Worm (Caenorhabditis elegans) whole organism, L2 larva: Measurements from ENCODE around the gene Y39H10B.2.

Experiments used
- C34F6.9 ChIP-seq: fragments of 150-350 bp; optimal IDR thresholded peaks from 2 replicates; lab custom pipeline; 2014; ENCODE audit warnings: missing biosample characterization, missing genetic modification characterization
- F13H6.1 ChIP-seq: sonication (generic microtip); optimal IDR thresholded peaks from 2 replicates; lab custom pipeline; 2016; ENCODE audit warnings: missing genetic modification characterization, missing compliant biosample characterization
- Y55F3AM.14 ChIP-seq: fragments of 200-800 bp; sonication (Bioruptor generic); optimal IDR thresholded peaks from 2 replicates; lab custom pipeline; 2018; ENCODE audit warnings: mild to moderate bottlenecking, missing genetic modification characterization, missing compliant biosample characterization
- ZK546.5 ChIP-seq: sonication (generic microtip); optimal IDR thresholded peaks from 2 replicates; lab custom pipeline; 2017; ENCODE audit warnings: missing biosample characterization, missing genetic modification characterization
- alr-1 ChIP-seq: fragments of 150-350 bp; optimal IDR thresholded peaks from 2 replicates; lab custom pipeline; 2014; ENCODE audit warnings: missing biosample characterization, missing genetic modification characterization
- aly-2 ChIP-seq: fragments of 150-350 bp; optimal IDR thresholded peaks from 2 replicates; lab custom pipeline; 2014; ENCODE audit warnings: missing biosample characterization, missing genetic modification characterization
- blmp-1 ChIP-seq: sonication (generic microtip); optimal IDR thresholded peaks from 2 replicates; lab custom pipeline; 2017; ENCODE audit warnings: missing genetic modification characterization, mild to moderate bottlenecking, missing compliant biosample characterization, antibody characterized with exemption, moderate library complexity; ENCODE audit not compliant: insufficient read depth
- ceh-16 ChIP-seq: fragments of 150-350 bp; optimal IDR thresholded peaks from 2 replicates; lab custom pipeline; 2014; ENCODE audit warnings: missing biosample characterization, missing genetic modification characterization
- crh-2 ChIP-seq: sonication (generic microtip); optimal IDR thresholded peaks from 2 replicates; lab custom pipeline; 2017; ENCODE audit warnings: missing biosample characterization, missing genetic modification characterization
- egl-27 ChIP-seq: sonication (generic microtip); optimal IDR thresholded peaks from 3 replicates; lab custom pipeline; 2017; ENCODE audit warnings: missing biosample characterization, missing genetic modification reagents, missing genetic modification characterization
- elt-3 ChIP-seq: sonication (generic microtip); optimal IDR thresholded peaks from 2 replicates; lab custom pipeline; 2017; ENCODE audit warnings: missing biosample characterization, missing genetic modification characterization
- fos-1 ChIP-seq: fragments of 150-350 bp; optimal IDR thresholded peaks from 2 replicates; lab custom pipeline; 2014; ENCODE audit warnings: missing biosample characterization, missing genetic modification characterization
- gmeb-1 ChIP-seq: fragments of 150-350 bp; optimal IDR thresholded peaks from 2 replicates; lab custom pipeline; 2014; ENCODE audit warnings: missing biosample characterization, missing genetic modification characterization
- lin-11 ChIP-seq: fragments of 150-350 bp; sonication (generic microtip); optimal IDR thresholded peaks from 2 replicates; lab custom pipeline; 2014; ENCODE audit warnings: missing biosample characterization, missing genetic modification characterization, inconsistent platforms, mixed read lengths
- lin-13 ChIP-seq: fragments of 150-350 bp; optimal IDR thresholded peaks from 2 replicates; lab custom pipeline; 2014; ENCODE audit warnings: missing biosample characterization, missing genetic modification reagents, missing genetic modification characterization
- lin-39 ChIP-seq: fragments of 150-350 bp; optimal IDR thresholded peaks from 2 replicates; lab custom pipeline; 2014; ENCODE audit warnings: missing biosample characterization, missing genetic modification reagents, missing genetic modification characterization
- lsy-2 ChIP-seq, 2 experiments: fragments of 150-350 bp in 1 of 2; sonication (generic microtip) in 1 of 2; optimal IDR thresholded peaks; 2 replicates each; lab custom pipeline; 2014 to 2017; ENCODE audit warnings: missing biosample characterization in 2 of 2, missing genetic modification characterization in 2 of 2
- mdl-1 ChIP-seq, 2 experiments: fragments of 150-350 bp in 1 of 2; sonication (generic microtip) in 1 of 2; optimal IDR thresholded peaks; 2 replicates each; lab custom pipeline; 2017; ENCODE audit warnings: missing biosample characterization in 2 of 2, missing genetic modification characterization in 2 of 2
- nhr-10 ChIP-seq: sonication (generic microtip); optimal IDR thresholded peaks from 2 replicates; lab custom pipeline; 2017; ENCODE audit warnings: missing biosample characterization, missing genetic modification characterization
- nhr-11 ChIP-seq: fragments of 150-350 bp; optimal IDR thresholded peaks from 2 replicates; lab custom pipeline; 2014; ENCODE audit warnings: missing biosample characterization, missing genetic modification characterization
- nhr-129 ChIP-seq: fragments of 150-350 bp; optimal IDR thresholded peaks from 2 replicates; lab custom pipeline; 2014; ENCODE audit warnings: missing biosample characterization, missing genetic modification characterization
- nhr-21 ChIP-seq: fragments of 150-350 bp; optimal IDR thresholded peaks from 2 replicates; lab custom pipeline; 2014; ENCODE audit warnings: missing biosample characterization, missing genetic modification characterization
- nhr-23 ChIP-seq: fragments of 150-350 bp; optimal IDR thresholded peaks from 2 replicates; lab custom pipeline; 2014; ENCODE audit warnings: missing biosample characterization, missing genetic modification reagents, missing genetic modification characterization
- nhr-237 ChIP-seq: fragments of 150-350 bp; optimal IDR thresholded peaks from 2 replicates; lab custom pipeline; 2014; ENCODE audit warnings: missing biosample characterization, missing genetic modification characterization
- nhr-25 ChIP-seq: fragments of 150-350 bp; sonication (generic microtip); optimal IDR thresholded peaks from 3 replicates; lab custom pipeline; 2014; ENCODE audit warnings: missing biosample characterization, missing genetic modification characterization
- nhr-6 ChIP-seq: fragments of 150-350 bp; optimal IDR thresholded peaks from 2 replicates; lab custom pipeline; 2014; ENCODE audit warnings: missing biosample characterization, missing genetic modification characterization
- nhr-77 ChIP-seq: fragments of 150-350 bp; optimal IDR thresholded peaks from 2 replicates; lab custom pipeline; 2014; ENCODE audit warnings: missing biosample characterization, missing genetic modification characterization
- peb-1 ChIP-seq: fragments of 150-350 bp; optimal IDR thresholded peaks from 2 replicates; lab custom pipeline; 2014; ENCODE audit warnings: missing biosample characterization, missing genetic modification characterization
- skn-1 ChIP-seq: sonication (generic microtip); optimal IDR thresholded peaks from 2 replicates; lab custom pipeline; 2017; ENCODE audit warnings: missing biosample characterization, missing genetic modification characterization
- sma-9 ChIP-seq, 2 experiments: fragments of 150-350 bp in 1 of 2; sonication (generic microtip) in 1 of 2; optimal IDR thresholded peaks; 2 replicates each; lab custom pipeline; 2014 to 2016; ENCODE audit warnings: missing genetic modification characterization in 2 of 2, mild to moderate bottlenecking in 1 of 2, missing biosample characterization in 1 of 2, missing compliant biosample characterization in 1 of 2, missing genetic modification reagents in 1 of 2, moderate library complexity in 1 of 2
- snpc-4 ChIP-seq: fragments of 150-350 bp; optimal IDR thresholded peaks from 2 replicates; lab custom pipeline; 2014; ENCODE audit warnings: missing biosample characterization, missing genetic modification characterization
- unc-39 ChIP-seq: fragments of 150-350 bp; optimal IDR thresholded peaks from 2 replicates; lab custom pipeline; 2014; ENCODE audit warnings: missing biosample characterization, missing genetic modification characterization
- unc-55 ChIP-seq: fragments of 150-350 bp; sonication (generic microtip); optimal IDR thresholded peaks from 3 replicates; lab custom pipeline; 2014; ENCODE audit warnings: missing biosample characterization, missing genetic modification reagents, missing genetic modification characterization
- unc-62 ChIP-seq: fragments of 150-350 bp; optimal IDR thresholded peaks from 2 replicates; lab custom pipeline; 2014; ENCODE audit warnings: missing biosample characterization, missing genetic modification reagents, missing genetic modification characterization
- zag-1 ChIP-seq: fragments of 150-350 bp; optimal IDR thresholded peaks from 2 replicates; lab custom pipeline; 2014; ENCODE audit warnings: missing biosample characterization, missing genetic modification characterization
- ztf-1 ChIP-seq: fragments of 200-800 bp; sonication (Bioruptor generic); conservative IDR thresholded peaks from 2 replicates; pipeline ENCODE4 v1.3.6; 2022; ENCODE audit warnings: missing genetic modification characterization, missing compliant biosample characterization
- ztf-11 ChIP-seq: sonication (generic microtip); optimal IDR thresholded peaks from 2 replicates; lab custom pipeline; 2017; ENCODE audit warnings: missing biosample characterization, missing genetic modification characterization
- ztf-4 ChIP-seq: fragments of 150-350 bp; optimal IDR thresholded peaks from 2 replicates; lab custom pipeline; 2014; ENCODE audit warnings: missing biosample characterization, missing genetic modification characterization

The Y39H10B.2 gene

ce11 chrV:3686292-3686691 lies 17.7 kb downstream of the Y39H10B.2 start:
- TF ChIP-seq ztf-4 (tag; lab: Kevin White, UChicago), result no peak
- no peak for TF ChIP-seq Y55F3AM.14 (GFP tag; lab: Kevin White, UChicago)
- TF ChIP-seq snpc-4, result no peak
- no peak for TF ChIP-seq nhr-25 (tag; lab: Kevin White, UChicago)
- no peak for TF ChIP-seq lin-13 (GFP tag; lab: Kevin White, UChicago)
- TF ChIP-seq alr-1 (tag; lab: Kevin White, UChicago), result no peak
- TF ChIP-seq nhr-23 (tag; lab: Kevin White, UChicago), result no peak
- no peak for TF ChIP-seq ztf-11 (tag; lab: Kevin White, UChicago)
- TF ChIP-seq lin-39 (tag; lab: Kevin White, UChicago), result no peak
- no peak for TF ChIP-seq zag-1 (tag; lab: Kevin White, UChicago)
- TF ChIP-seq lin-11 (tag; lab: Kevin White, UChicago), result no peak
- TF ChIP-seq gmeb-1, result no peak
- TF ChIP-seq unc-39 (tag; lab: Kevin White, UChicago), result no peak
- no peak for TF ChIP-seq nhr-11 (tag; lab: Kevin White, UChicago)
- TF ChIP-seq blmp-1 (tag; lab: Kevin White, UChicago), result no peak

- TF ChIP-seq aly-2 (no peak), crh-2 (no peak), nhr-6 (tag; lab: Kevin White, UChicago) (no peak), mdl-1 (tag; optimal IDR thresholded peaks at IDR 0.05; lab: Kevin White, UChicago) (no peak), skn-1 (tag; lab: Kevin White, UChicago) (no peak), ZK546.5 (no peak), nhr-25 (tag; lab: Kevin White, UChicago) (no peak), egl-27 (tag; lab: Kevin White, UChicago) (no peak), elt-3 (tag; lab: Kevin White, UChicago) (no peak), ceh-16 (tag; lab: Kevin White, UChicago) (no peak), zag-1 (tag; lab: Kevin White, UChicago) (no peak), unc-55 (no peak), peb-1 (tag; lab: Kevin White, UChicago) (no peak), nhr-77 (no peak), Y55F3AM.14 (GFP tag; lab: Kevin White, UChicago) (no peak), nhr-129 (tag; lab: Kevin White, UChicago) (no peak), lin-13 (GFP tag; lab: Kevin White, UChicago) (no peak), ztf-4 (tag; lab: Kevin White, UChicago) (no peak)
Observed at ce11 chrV:3686899-3687298, 18.3 kb downstream of the Y39H10B.2 start, which contains the start of gene unc-132. unc-132 (plus strand) TSS chrV:3687106.

- peak in 1 of 2 experiments; percentile 35 for TF ChIP-seq lsy-2 (tag; optimal IDR thresholded peaks at IDR 0.05; lab: Kevin White, UChicago)
- TF ChIP-seq lin-11 (tag; lab: Kevin White, UChicago), result no peak
- peak; percentile 44 for TF ChIP-seq F13H6.1
- TF ChIP-seq skn-1 (tag; lab: Kevin White, UChicago), result no peak
- no peak for TF ChIP-seq ztf-1
- peak; percentile 13 for TF ChIP-seq zag-1 (tag; lab: Kevin White, UChicago)
- TF ChIP-seq nhr-129 (tag; lab: Kevin White, UChicago), result peak; percentile 31
- TF ChIP-seq nhr-77, result no peak
- peak; percentile 38 for TF ChIP-seq unc-55
- no peak for TF ChIP-seq nhr-11 (tag; lab: Kevin White, UChicago)
- TF ChIP-seq sma-9 (GFP tag; optimal IDR thresholded peaks at IDR 0.05; lab: Kevin White, UChicago), result peak; percentile 22
- no peak for TF ChIP-seq sma-9 (tag; optimal IDR thresholded peaks at IDR 0.05; lab: Kevin White, UChicago)
- no peak for TF ChIP-seq nhr-10 (tag; lab: Kevin White, UChicago)
- TF ChIP-seq C34F6.9, result peak; percentile 50
- no peak for TF ChIP-seq nhr-25 (tag; lab: Kevin White, UChicago)
- TF ChIP-seq, all 48 proteins: peak for 7
Observed at ce11 chrV:3688733-3689132, 20.2 kb downstream of the Y39H10B.2 start.

- TF ChIP-seq nhr-237 (no peak), sma-9 (GFP tag; optimal IDR thresholded peaks at IDR 0.05; lab: Kevin White, UChicago) (peak; percentile 25), sma-9 (tag; optimal IDR thresholded peaks at IDR 0.05; lab: Kevin White, UChicago) (no peak), nhr-21 (tag; lab: Kevin White, UChicago) (no peak), fos-1 (tag; lab: Kevin White, UChicago) (peak; percentile 31), F13H6.1 (no peak), unc-62 (GFP tag; lab: Kevin White, UChicago) (no peak), nhr-77 (no peak), alr-1 (tag; lab: Kevin White, UChicago) (no peak), lin-39 (tag; lab: Kevin White, UChicago) (no peak), nhr-23 (tag; lab: Kevin White, UChicago) (no peak)
- TF ChIP-seq, all 48 proteins: peak for 2
Observed at ce11 chrV:3692613-3693012, 24.0 kb downstream of the Y39H10B.2 start.
